Fruit fly (Drosophila melanogaster) whole organism, embryonic: ENCODE measurements around the gene mof.

Experiments used
- Abd-B ChIP-seq: fragments of 200-800 bp; sonication (Bioruptor generic); optimal IDR thresholded peaks from 2 replicates; lab custom pipeline; 2018; ENCODE audit warnings: missing biosample characterization, mild to moderate bottlenecking, missing genetic modification characterization, moderate library complexity
- CG10274 ChIP-seq: fragments of 200-800 bp; sonication (Bioruptor generic); optimal IDR thresholded peaks from 3 replicates; lab custom pipeline; 2017; ENCODE audit warnings: missing biosample characterization, mild to moderate bottlenecking, missing genetic modification characterization
- CG10321 ChIP-seq: fragments of 200-800 bp; sonication (Bioruptor generic); IDR thresholded peaks from 2 replicates; pipeline ENCODE4 v1.3.6; 2022; ENCODE audit warnings: missing biosample characterization, missing genetic modification characterization
- CG13296 ChIP-seq: fragments of 200-800 bp; sonication (Bioruptor generic); optimal IDR thresholded peaks from 3 replicates; lab custom pipeline; 2018; ENCODE audit warnings: missing biosample characterization, mild to moderate bottlenecking, missing genetic modification characterization
- CG14667 ChIP-seq: fragments of 200-800 bp; sonication (Bioruptor generic); IDR thresholded peaks from 2 replicates; pipeline ENCODE4 v1.3.6; 2022; ENCODE audit warnings: missing biosample characterization, missing genetic modification characterization
- CG15011 ChIP-seq: fragments of 200-800 bp; sonication (Bioruptor generic); optimal IDR thresholded peaks from 3 replicates; lab custom pipeline; 2018; ENCODE audit warnings: missing biosample characterization, mild to moderate bottlenecking, missing genetic modification characterization
- CG1603 ChIP-seq: fragments of 200-800 bp; sonication (Bioruptor generic); optimal IDR thresholded peaks from 2 replicates; lab custom pipeline; 2019; ENCODE audit warnings: missing biosample characterization, mild to moderate bottlenecking, missing genetic modification characterization, moderate library complexity
- CG16815 ChIP-seq: fragments of 200-800 bp; sonication (Bioruptor generic); optimal IDR thresholded peaks from 3 replicates; lab custom pipeline; 2017; ENCODE audit warnings: missing biosample characterization, mild to moderate bottlenecking, missing genetic modification characterization
- CG17829 ChIP-seq: fragments of 200-800 bp; optimal IDR thresholded peaks from 2 replicates; lab custom pipeline; 2019; ENCODE audit warnings: missing biosample characterization, mild to moderate bottlenecking, missing genetic modification characterization, moderate library complexity
- CG18262 ChIP-seq: fragments of 200-800 bp; optimal IDR thresholded peaks from 3 replicates; lab custom pipeline; 2019; ENCODE audit warnings: missing biosample characterization, mild to moderate bottlenecking, missing genetic modification characterization, moderate library complexity
- CG18764 ChIP-seq: fragments of 200-800 bp; sonication (Bioruptor generic); optimal IDR thresholded peaks from 3 replicates; lab custom pipeline; 2016; ENCODE audit warnings: missing biosample characterization, missing genetic modification characterization
- CG2199 ChIP-seq: fragments of 200-800 bp; sonication (Bioruptor generic); IDR thresholded peaks from 3 replicates; pipeline ENCODE4 v1.3.6; 2022; ENCODE audit warnings: missing biosample characterization, missing genetic modification characterization
- CG2712 ChIP-seq: fragments of 200-800 bp; optimal IDR thresholded peaks from 3 replicates; lab custom pipeline; 2019; ENCODE audit warnings: missing biosample characterization, mild to moderate bottlenecking, missing genetic modification characterization, moderate library complexity
- CG32532 ChIP-seq: fragments of 200-800 bp; sonication (Bioruptor generic); IDR thresholded peaks from 2 replicates; pipeline ENCODE4 v1.3.6; 2022; ENCODE audit warnings: missing biosample characterization, missing genetic modification characterization
- CG3281 ChIP-seq: fragments of 200-800 bp; sonication (Bioruptor generic); optimal IDR thresholded peaks from 3 replicates; lab custom pipeline; 2017; ENCODE audit warnings: missing biosample characterization, mild to moderate bottlenecking, missing genetic modification characterization
- CG4424 ChIP-seq: fragments of 200-800 bp; sonication (Bioruptor generic); optimal IDR thresholded peaks from 3 replicates; lab custom pipeline; 2016; ENCODE audit warnings: missing biosample characterization, missing genetic modification characterization
- CG7372 ChIP-seq: fragments of 200-800 bp; sonication (Bioruptor generic); IDR thresholded peaks from 2 replicates; pipeline ENCODE4 v1.3.6; 2022; ENCODE audit warnings: missing biosample characterization, missing genetic modification characterization
- Chrac-16 ChIP-seq: fragments of 200-800 bp; sonication (Bioruptor generic); optimal IDR thresholded peaks from 3 replicates; lab custom pipeline; 2016; ENCODE audit warnings: missing biosample characterization, missing genetic modification characterization
- CoRest ChIP-seq: fragments of 200-800 bp; sonication (Bioruptor generic); optimal IDR thresholded peaks from 3 replicates; lab custom pipeline; 2018; ENCODE audit warnings: missing biosample characterization, mild to moderate bottlenecking, missing genetic modification characterization, moderate library complexity
- D19A ChIP-seq: fragments of 200-800 bp; optimal IDR thresholded peaks from 3 replicates; lab custom pipeline; 2019; ENCODE audit warnings: missing biosample characterization, mild to moderate bottlenecking, missing genetic modification characterization, moderate library complexity
- Dp ChIP-seq: fragments of 200-800 bp; sonication (Bioruptor generic); optimal IDR thresholded peaks from 2 replicates; lab custom pipeline; 2018; ENCODE audit warnings: missing biosample characterization, mild to moderate bottlenecking, missing genetic modification characterization, moderate library complexity
- Dref ChIP-seq: fragments of 200-800 bp; sonication (Bioruptor generic); IDR thresholded peaks from 2 replicates; pipeline ENCODE4 v1.3.6; 2022; ENCODE audit warnings: missing biosample characterization, missing genetic modification characterization
- Ets65A ChIP-seq: fragments of 200-800 bp; sonication (Bioruptor generic); peaks from one replicate; lab custom pipeline; 2016; ENCODE audit warnings: missing biosample characterization, missing genetic modification characterization
- Fer2 ChIP-seq: fragments of 200-800 bp; sonication (Bioruptor generic); optimal IDR thresholded peaks from 2 replicates; lab custom pipeline; 2018; ENCODE audit warnings: missing biosample characterization, mild to moderate bottlenecking, missing genetic modification characterization, moderate library complexity
- Fer3 ChIP-seq: fragments of 200-800 bp; sonication (Bioruptor generic); optimal IDR thresholded peaks from 2 replicates; lab custom pipeline; 2018; ENCODE audit warnings: missing biosample characterization, mild to moderate bottlenecking, missing genetic modification characterization, moderate library complexity
- HLH3B ChIP-seq: fragments of 200-800 bp; sonication (Bioruptor generic); IDR thresholded peaks from 2 replicates; pipeline ENCODE4 v1.3.6; 2022; ENCODE audit warnings: missing biosample characterization, missing genetic modification characterization
- Mad ChIP-seq: fragments of 200-800 bp; sonication (Bioruptor generic); optimal IDR thresholded peaks from 2 replicates; lab custom pipeline; 2016; ENCODE audit warnings: missing biosample characterization, missing genetic modification characterization
- Sry-β ChIP-seq: fragments of 200-800 bp; sonication (Bioruptor generic); optimal IDR thresholded peaks from 2 replicates; lab custom pipeline; 2018; ENCODE audit warnings: missing biosample characterization, mild to moderate bottlenecking, missing genetic modification characterization, moderate library complexity
- Tbp ChIP-seq: fragments of >200 bp; optimal IDR thresholded peaks from 2 replicates; lab custom pipeline; 2018; ENCODE audit warnings: missing biosample characterization, missing genetic modification characterization
- Usf ChIP-seq: fragments of 200-800 bp; sonication (Bioruptor generic); optimal IDR thresholded peaks from 2 replicates; lab custom pipeline; 2017; ENCODE audit warnings: missing genotype, missing biosample characterization, missing genetic modification characterization
- ab ChIP-seq: fragments of 200-800 bp; sonication (Bioruptor generic); optimal IDR thresholded peaks from 2 replicates; lab custom pipeline; 2016; ENCODE audit warnings: missing biosample characterization, missing genetic modification characterization
- ac ChIP-seq: fragments of 200-800 bp; sonication (Bioruptor generic); optimal IDR thresholded peaks from 3 replicates; lab custom pipeline; 2017; ENCODE audit warnings: missing biosample characterization, mild to moderate bottlenecking, missing genetic modification characterization
- cwo ChIP-seq: fragments of 200-800 bp; sonication (Bioruptor generic); optimal IDR thresholded peaks from 3 replicates; lab custom pipeline; 2017; ENCODE audit warnings: missing biosample characterization, missing genetic modification characterization, mild to moderate bottlenecking, moderate library complexity, missing genetic modification reagents
- dimm ChIP-seq: fragments of 200-800 bp; sonication (Bioruptor generic); IDR thresholded peaks from 2 replicates; pipeline ENCODE4 v1.3.6; 2022; ENCODE audit warnings: missing biosample characterization, missing genetic modification characterization
- esg ChIP-seq: fragments of 200-800 bp; sonication (Bioruptor generic); conservative IDR thresholded peaks from 2 replicates; pipeline ENCODE4 v1.3.6; 2022; ENCODE audit warnings: missing biosample characterization, missing genetic modification characterization
- ewg ChIP-seq: fragments of 200-800 bp; sonication (Bioruptor generic); optimal IDR thresholded peaks from 3 replicates; lab custom pipeline; 2017; ENCODE audit warnings: mild to moderate bottlenecking, missing biosample characterization, missing genetic modification reagents, missing genetic modification characterization
- fd102C ChIP-seq: fragments of 200-800 bp; sonication (Bioruptor generic); optimal IDR thresholded peaks from 2 replicates; lab custom pipeline; 2018; ENCODE audit warnings: missing biosample characterization, mild to moderate bottlenecking, missing genetic modification characterization, moderate library complexity
- fd3F ChIP-seq: fragments of 200-800 bp; sonication (Bioruptor generic); optimal IDR thresholded peaks from 2 replicates; lab custom pipeline; 2018; ENCODE audit warnings: missing biosample characterization, mild to moderate bottlenecking, missing genetic modification characterization, moderate library complexity
- ftz-f1 ChIP-seq: fragments of 200-800 bp; sonication (Bioruptor generic); optimal IDR thresholded peaks from 2 replicates; lab custom pipeline; 2016; ENCODE audit warnings: missing biosample characterization, missing genetic modification characterization
- fu2 ChIP-seq: fragments of 200-800 bp; sonication (Bioruptor generic); optimal IDR thresholded peaks from 2 replicates; lab custom pipeline; 2016; ENCODE audit warnings: missing biosample characterization, missing genetic modification characterization
- gro ChIP-seq: fragments of 200-800 bp; sonication (Bioruptor generic); optimal IDR thresholded peaks from 2 replicates; lab custom pipeline; 2016; ENCODE audit warnings: missing biosample characterization, missing genetic modification characterization
- kni ChIP-seq: fragments of 200-800 bp; sonication (Bioruptor generic); optimal IDR thresholded peaks from 3 replicates; lab custom pipeline; 2017; ENCODE audit warnings: mild to moderate bottlenecking, missing biosample characterization, missing genetic modification reagents, missing genetic modification characterization
- lola ChIP-seq, 3 experiments: fragments of >200 bp in 2 of 3; fragments of 200-800 bp in 1 of 3; sonication (Bioruptor generic) in 1 of 3; optimal IDR thresholded peaks; 2 replicates each; lab custom pipeline; 2017 to 2019; ENCODE audit warnings: missing biosample characterization in 3 of 3, missing genetic modification characterization in 3 of 3, mild to moderate bottlenecking in 1 of 3, moderate library complexity in 1 of 3
- mam ChIP-seq: fragments of 200-800 bp; sonication (Bioruptor generic); optimal IDR thresholded peaks from 3 replicates; lab custom pipeline; 2016; ENCODE audit warnings: missing biosample characterization, missing genetic modification characterization
- mirr ChIP-seq: fragments of 200-800 bp; sonication (Bioruptor generic); optimal IDR thresholded peaks from 3 replicates; lab custom pipeline; 2018; ENCODE audit warnings: missing biosample characterization, mild to moderate bottlenecking, missing genetic modification characterization
- nau ChIP-seq: fragments of 200-800 bp; sonication (Bioruptor generic); optimal IDR thresholded peaks from 3 replicates; lab custom pipeline; 2017; ENCODE audit warnings: missing biosample characterization, mild to moderate bottlenecking, missing genetic modification characterization, missing genetic modification reagents
- phol ChIP-seq: fragments of 200-800 bp; sonication (Bioruptor generic); optimal IDR thresholded peaks from 3 replicates; lab custom pipeline; 2018; ENCODE audit warnings: missing biosample characterization, mild to moderate bottlenecking, missing genetic modification characterization, moderate library complexity
- row ChIP-seq: fragments of 200-800 bp; sonication (Bioruptor generic); IDR thresholded peaks from 3 replicates; pipeline ENCODE4 v1.3.6; 2022; ENCODE audit warnings: missing biosample characterization, missing genetic modification characterization
- run ChIP-seq: fragments of 200-800 bp; sonication (Bioruptor generic); optimal IDR thresholded peaks from 3 replicates; lab custom pipeline; 2018; ENCODE audit warnings: missing biosample characterization, mild to moderate bottlenecking, missing genetic modification characterization

Gene mof

dm6 chrX:5894529-5895487 is 18.2 kb upstream of the mof start (continued):
- no peak for TF ChIP-seq Fer3 (tag; lab: Kevin White, UChicago)
- TF ChIP-seq CG3281 (GFP tag; lab: Kevin White, UChicago) = no peak
- peak; percentile 6 for TF ChIP-seq CG1603 (tag; lab: Kevin White, UChicago)
- TF ChIP-seq CG18262 (tag; lab: Kevin White, UChicago) = peak; percentile 27
- no peak for TF ChIP-seq HLH3B (GFP tag; lab: Robert Waterston, UW)
- TF ChIP-seq esg = no peak
- no peak for TF ChIP-seq mam (GFP tag; lab: Kevin White, UChicago)
- peak; percentile 2 for TF ChIP-seq CG17829
- no peak for TF ChIP-seq Dp (GFP tag; lab: Kevin White, UChicago)
- no peak for TF ChIP-seq CG16815 (GFP tag; lab: Kevin White, UChicago)
- no peak for TF ChIP-seq CG15011 (GFP tag; lab: Kevin White, UChicago)
- TF ChIP-seq row (GFP tag; lab: Robert Waterston, UW) = peak; percentile 60
- peak; percentile 11 for TF ChIP-seq cwo (GFP tag; lab: Kevin White, UChicago)
- no peak for TF ChIP-seq Fer2 (tag; lab: Kevin White, UChicago)
- no peak for TF ChIP-seq Chrac-16
- peak; percentile 41 for TF ChIP-seq CG2712
- no peak for TF ChIP-seq CG10321 (GFP tag; lab: Robert Waterston, UW)
- peak; percentile 36 for TF ChIP-seq CG10274
- TF ChIP-seq Sry-β (GFP tag; lab: Kevin White, UChicago) = no peak
- TF ChIP-seq CG2199 (GFP tag; lab: Robert Waterston, UW) = peak; percentile 26; the same call in 1 of the 3 replicates
- no peak for TF ChIP-seq Usf
- TF ChIP-seq phol (tag; lab: Kevin White, UChicago) = peak; percentile 30
- no peak for TF ChIP-seq Mad (GFP tag; lab: Kevin White, UChicago)
- TF ChIP-seq Ets65A (GFP tag; lab: Kevin White, UChicago) = no peak
- no peak for TF ChIP-seq Dref (GFP tag; lab: Robert Waterston, UW)
- no peak for TF ChIP-seq CG14667 (GFP tag; lab: Robert Waterston, UW)
- no peak for TF ChIP-seq Tbp (GFP tag; lab: Kevin White, UChicago)
- no peak for TF ChIP-seq CG13296 (GFP tag; lab: Kevin White, UChicago)
- TF ChIP-seq lola (GFP tag; optimal IDR thresholded peaks at IDR 0.05; lab: Kevin White, UChicago) = no peak
- no peak for TF ChIP-seq nau (GFP tag; lab: Kevin White, UChicago)
- peak; percentile 98 for TF ChIP-seq D19A (tag; lab: Kevin White, UChicago)
- TF ChIP-seq CG7372 (GFP tag; lab: Robert Waterston, UW) = no peak
- TF ChIP-seq CG32532 (GFP tag; lab: Robert Waterston, UW) = peak; percentile 5; the same call in 1 of the 2 replicates
- TF ChIP-seq ftz-f1 (GFP tag; lab: Kevin White, UChicago) = no peak
- TF ChIP-seq CG18764 (GFP tag; lab: Kevin White, UChicago) = no peak
- peak; percentile 38 for TF ChIP-seq kni (GFP tag; lab: Kevin White, UChicago)
- TF ChIP-seq Abd-B = no peak
- TF ChIP-seq ab (GFP tag; lab: Kevin White, UChicago) = no peak
- TF ChIP-seq fu2 (GFP tag; lab: Kevin White, UChicago) = no peak
- TF ChIP-seq fd102C (GFP tag; lab: Kevin White, UChicago) = no peak
- no peak for TF ChIP-seq mirr (GFP tag; lab: Kevin White, UChicago)
- no peak for TF ChIP-seq gro (GFP tag; lab: Kevin White, UChicago)
- no peak for TF ChIP-seq run (tag; lab: Kevin White, UChicago)
- no peak for TF ChIP-seq ewg (GFP tag; lab: Kevin White, UChicago)
- TF ChIP-seq CG4424 = peak; percentile 18
- no peak for TF ChIP-seq fd3F (GFP tag; lab: Kevin White, UChicago)
- TF ChIP-seq dimm (GFP tag; lab: Robert Waterston, UW) = no peak
- TF ChIP-seq ac = no peak
- peak; percentile 0 for TF ChIP-seq CoRest (tag; lab: Kevin White, UChicago)
